Worm (Caenorhabditis elegans) whole organism, young adult: ENCODE results near the gene ifet-1.

Source experiments
- F55B11.4 ChIP-seq: sonication (generic microtip); optimal IDR thresholded peaks from 2 replicates; lab custom pipeline; 2016; ENCODE audit warnings: missing compliant biosample characterization, missing genetic modification characterization, borderline replicate concordance; ENCODE audit not compliant: insufficient read depth
- dpl-1 ChIP-seq: fragments of 150-350 bp; optimal IDR thresholded peaks from 2 replicates; lab custom pipeline; 2014; ENCODE audit warnings: missing biosample characterization, missing genetic modification reagents, missing genetic modification characterization
- let-607 ChIP-seq, 2 experiments: fragments of 200-800 bp in 1 of 2; sonication (Bioruptor generic) in 1 of 2; sonication (generic microtip) in 1 of 2; optimal IDR thresholded peaks; 2 replicates each; lab custom pipeline; 2016 to 2018; ENCODE audit warnings: mild to moderate bottlenecking in 2 of 2, missing compliant biosample characterization in 2 of 2, missing genetic modification characterization in 2 of 2, moderate library complexity in 2 of 2, missing genotype in 1 of 2
- lin-35 ChIP-seq, 3 experiments: fragments of 150-350 bp in 2 of 3; sonication (generic microtip) in 1 of 3; optimal IDR thresholded peaks; 2 replicates each; lab custom pipeline; 2014 to 2018; ENCODE audit warnings: missing biosample characterization in 3 of 3, missing genetic modification characterization in 3 of 3, missing genetic modification reagents in 3 of 3
- rpc-1 ChIP-seq, 2 experiments: fragments of 150-350 bp in 1 of 2; sonication (generic microtip) in 1 of 2; optimal IDR thresholded peaks; 2 replicates each; lab custom pipeline; 2014 to 2018; ENCODE audit warnings: missing biosample characterization in 1 of 2, missing genetic modification characterization in 1 of 2, missing genetic modification reagents in 1 of 2, missing genotype in 1 of 2
- ztf-3 ChIP-seq: fragments of 200-800 bp; sonication (Bioruptor generic); optimal IDR thresholded peaks from 2 replicates; lab custom pipeline; 2018; ENCODE audit warnings: mild to moderate bottlenecking, missing genetic modification characterization, missing compliant biosample characterization

DNA sequence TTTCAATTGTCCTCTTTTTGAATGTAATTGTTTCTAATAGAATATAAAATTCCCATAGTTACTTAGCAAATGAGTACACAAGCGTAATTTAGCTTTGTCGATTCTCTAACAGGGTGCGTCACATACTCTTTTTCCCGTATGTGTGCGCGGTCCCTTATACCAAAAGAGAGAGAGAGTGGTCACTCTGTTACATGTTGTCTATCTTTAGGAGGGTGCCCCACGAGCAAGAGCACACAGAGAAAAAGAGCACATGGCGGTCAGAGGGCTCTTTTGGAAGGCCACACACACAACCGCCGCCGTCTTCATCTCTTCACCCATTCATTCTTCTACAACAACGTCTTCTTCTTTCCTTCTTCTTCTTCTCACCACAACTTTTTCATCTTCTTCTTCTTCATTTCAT is 39.0 kb upstream of the ifet-1 start:
- TF ChIP-seq dpl-1 (GFP tag; lab: Kevin White, UChicago) = no peak
- TF ChIP-seq lin-35 (GFP tag; optimal IDR thresholded peaks at IDR 0.05; lab: Kevin White, UChicago) = no peak
- TF ChIP-seq let-607 (tag; optimal IDR thresholded peaks at IDR 0.05; lab: Kevin White, UChicago) = no peak
- no peak for TF ChIP-seq ztf-3 (GFP tag; lab: Kevin White, UChicago)
- no peak for TF ChIP-seq rpc-1 (optimal IDR thresholded peaks at IDR 0.05; lab: Kevin White, UChicago)
- TF ChIP-seq rpc-1 (tag; optimal IDR thresholded peaks at IDR 0.05; lab: Kevin White, UChicago) = no peak
- no peak for TF ChIP-seq F55B11.4
